Worm (Caenorhabditis elegans) whole organism, young adult: ENCODE measurements around the gene F47D12.6.

Experiments used
- B0019.2 ChIP-seq: fragments of 200-800 bp; sonication (Bioruptor generic); conservative IDR thresholded peaks from 2 replicates; pipeline ENCODE4 v1.3.6; 2022; ENCODE audit warnings: missing genetic modification reagents, missing genetic modification characterization, missing compliant biosample characterization
- B0035.1 ChIP-seq: sonication (generic microtip); optimal IDR thresholded peaks from 2 replicates; lab custom pipeline; 2016; ENCODE audit warnings: missing genetic modification characterization, mild to moderate bottlenecking, missing compliant biosample characterization, missing genotype, missing genetic modification reagents
- B0336.3 ChIP-seq: fragments of 200-800 bp; sonication (Bioruptor generic); IDR thresholded peaks from 2 replicates; pipeline ENCODE4 v1.3.6; 2022; ENCODE audit warnings: missing genetic modification characterization, missing compliant biosample characterization
- C06A6.2 ChIP-seq: fragments of 200-800 bp; sonication (Bioruptor generic); conservative IDR thresholded peaks from 2 replicates; pipeline ENCODE4 v1.3.6; 2022; ENCODE audit warnings: missing genetic modification characterization, missing compliant biosample characterization
- D2030.7 ChIP-seq: fragments of 200-800 bp; sonication (Bioruptor generic); IDR thresholded peaks from 2 replicates; pipeline ENCODE4 v1.3.6; 2022; ENCODE audit warnings: missing genetic modification reagents, missing genetic modification characterization, missing compliant biosample characterization
- F33H1.4 ChIP-seq: fragments of 200-800 bp; sonication (Bioruptor generic); IDR thresholded peaks from 2 replicates; pipeline ENCODE4 v1.3.6; 2022; ENCODE audit warnings: missing genetic modification reagents, missing genetic modification characterization, missing compliant biosample characterization
- F57A8.1 ChIP-seq: fragments of 200-800 bp; sonication (Bioruptor generic); optimal IDR thresholded peaks from 2 replicates; lab custom pipeline; 2018; ENCODE audit warnings: mild to moderate bottlenecking, missing genetic modification characterization, moderate library complexity, missing compliant biosample characterization
- ama-1 ChIP-seq, 3 experiments: fragments of 150-350 bp in 1 of 3; sonication (generic microtip) in 2 of 3; optimal IDR thresholded peaks; 2 replicates each; lab custom pipeline; 2014 to 2018; ENCODE audit warnings: missing biosample characterization in 2 of 3, missing genetic modification characterization in 2 of 3, missing genetic modification reagents in 2 of 3
- atf-7 ChIP-seq: sonication (generic microtip); optimal IDR thresholded peaks from 2 replicates; lab custom pipeline; 2017; ENCODE audit warnings: mild to moderate bottlenecking, missing genetic modification characterization, missing compliant biosample characterization
- athp-1 ChIP-seq: sonication (generic microtip); optimal IDR thresholded peaks from 2 replicates; lab custom pipeline; 2017; ENCODE audit warnings: mild to moderate bottlenecking, missing genetic modification characterization, missing compliant biosample characterization
- attf-6 ChIP-seq: fragments of 200-800 bp; sonication (Bioruptor generic); IDR thresholded peaks from 2 replicates; pipeline ENCODE4 v1.3.6; 2022; ENCODE audit warnings: missing genetic modification reagents, missing genetic modification characterization, missing compliant biosample characterization
- cebp-2 ChIP-seq: fragments of 200-800 bp; sonication (Bioruptor generic); IDR thresholded peaks from 2 replicates; pipeline ENCODE4 v1.3.6; 2022; ENCODE audit warnings: missing genetic modification characterization, missing compliant biosample characterization
- ceh-27 ChIP-seq: fragments of 200-800 bp; sonication (Bioruptor generic); optimal IDR thresholded peaks from 2 replicates; lab custom pipeline; 2018; ENCODE audit warnings: mild to moderate bottlenecking, missing genetic modification characterization, moderate library complexity, missing compliant biosample characterization
- dox-1 ChIP-seq: fragments of 200-800 bp; sonication (Bioruptor generic); IDR thresholded peaks from 2 replicates; pipeline ENCODE4 v1.3.6; 2022; ENCODE audit warnings: missing genetic modification reagents, missing genetic modification characterization, missing compliant biosample characterization
- efl-1 ChIP-seq: fragments of 150-350 bp; optimal IDR thresholded peaks from 2 replicates; lab custom pipeline; 2014; ENCODE audit warnings: missing biosample characterization, missing genetic modification reagents, missing genetic modification characterization
- ekl-4 ChIP-seq: fragments of 200-800 bp; sonication (Bioruptor generic); IDR thresholded peaks from 2 replicates; pipeline ENCODE4 v1.3.6; 2022; ENCODE audit warnings: missing genetic modification reagents, missing genetic modification characterization, missing compliant biosample characterization
- hlh-26 ChIP-seq: fragments of 200-800 bp; sonication (Bioruptor generic); conservative IDR thresholded peaks from 2 replicates; pipeline ENCODE4 v1.3.6; 2022; ENCODE audit warnings: missing genetic modification reagents, missing genetic modification characterization, missing compliant biosample characterization
- hmg-1.2 ChIP-seq: fragments of 200-800 bp; sonication (Bioruptor generic); IDR thresholded peaks from 2 replicates; pipeline ENCODE4 v1.3.6; 2022; ENCODE audit warnings: missing genetic modification reagents, missing genetic modification characterization, missing compliant biosample characterization
- hrde-1 ChIP-seq: sonication (generic microtip); optimal IDR thresholded peaks from 2 replicates; lab custom pipeline; 2016; ENCODE audit warnings: missing genetic modification characterization, mild to moderate bottlenecking, missing compliant biosample characterization, moderate library complexity, missing genotype, missing genetic modification reagents, borderline replicate concordance
- let-607 ChIP-seq, 2 experiments: fragments of 200-800 bp in 1 of 2; sonication (Bioruptor generic) in 1 of 2; sonication (generic microtip) in 1 of 2; optimal IDR thresholded peaks; 2 replicates each; lab custom pipeline; 2016 to 2018; ENCODE audit warnings: mild to moderate bottlenecking in 2 of 2, missing compliant biosample characterization in 2 of 2, missing genetic modification characterization in 2 of 2, moderate library complexity in 2 of 2, missing genotype in 1 of 2
- lin-35 ChIP-seq, 3 experiments: fragments of 150-350 bp in 2 of 3; sonication (generic microtip) in 1 of 3; optimal IDR thresholded peaks; 2 replicates each; lab custom pipeline; 2014 to 2018; ENCODE audit warnings: missing biosample characterization in 3 of 3, missing genetic modification characterization in 3 of 3, missing genetic modification reagents in 3 of 3
- lin-54 ChIP-seq: fragments of 200-800 bp; sonication (Bioruptor generic); optimal IDR thresholded peaks from 2 replicates; lab custom pipeline; 2018; ENCODE audit warnings: mild to moderate bottlenecking, missing genetic modification characterization, missing compliant biosample characterization
- lir-1 ChIP-seq: fragments of 200-800 bp; sonication (Bioruptor generic); conservative IDR thresholded peaks from 2 replicates; pipeline ENCODE4 v1.3.6; 2022; ENCODE audit warnings: missing genetic modification reagents, missing genetic modification characterization, missing compliant biosample characterization
- madf-6 ChIP-seq: fragments of 200-800 bp; sonication (Bioruptor generic); IDR thresholded peaks from 2 replicates; pipeline ENCODE4 v1.3.6; 2022; ENCODE audit warnings: missing genetic modification reagents, missing genetic modification characterization, missing compliant biosample characterization
- mcd-1 ChIP-seq: fragments of 200-800 bp; sonication (Bioruptor generic); IDR thresholded peaks from 2 replicates; pipeline ENCODE4 v1.3.6; 2022; ENCODE audit warnings: missing genetic modification reagents, missing genetic modification characterization, missing compliant biosample characterization
- mel-28 ChIP-seq: sonication (generic microtip); optimal IDR thresholded peaks from 2 replicates; lab custom pipeline; 2016; ENCODE audit warnings: borderline replicate concordance, mild to moderate bottlenecking, missing genetic modification characterization, missing compliant biosample characterization
- mes-4 ChIP-seq: sonication (generic microtip); optimal IDR thresholded peaks from 2 replicates; lab custom pipeline; 2016; ENCODE audit warnings: missing genotype, missing genetic modification characterization, missing compliant biosample characterization
- nhr-80 ChIP-seq: sonication (generic microtip); optimal IDR thresholded peaks from 2 replicates; lab custom pipeline; 2016; ENCODE audit warnings: missing genetic modification characterization, missing compliant biosample characterization
- rec-8 ChIP-seq, 2 experiments: sonication (generic microtip); optimal IDR thresholded peaks; 2 replicates each; lab custom pipeline; 2016; ENCODE audit warnings: mild to moderate bottlenecking in 2 of 2, missing genetic modification characterization in 2 of 2, missing genetic modification reagents in 2 of 2, missing genotype in 2 of 2, missing biosample characterization in 1 of 2, missing compliant biosample characterization in 1 of 2, moderate library complexity in 1 of 2
- snpc-3.4 ChIP-seq: sonication (generic microtip); optimal IDR thresholded peaks from 2 replicates; lab custom pipeline; 2017; ENCODE audit warnings: missing genetic modification characterization, mild to moderate bottlenecking, missing compliant biosample characterization, antibody characterized with exemption, moderate library complexity, missing genotype, missing genetic modification reagents
- snpc-4 ChIP-seq, 5 experiments: fragments of 150-350 bp in 1 of 5; sonication (generic microtip) in 4 of 5; optimal IDR thresholded peaks; 2 replicates each; lab custom pipeline; 2014 to 2018; ENCODE audit warnings: missing genetic modification characterization in 5 of 5, missing biosample characterization in 3 of 5, antibody characterized with exemption in 2 of 5, mild to moderate bottlenecking in 2 of 5, missing compliant biosample characterization in 2 of 5, missing genotype in 2 of 5, moderate library complexity in 2 of 5, missing genetic modification reagents in 1 of 5
- somi-1 ChIP-seq: fragments of 200-800 bp; sonication (Bioruptor generic); optimal IDR thresholded peaks from 2 replicates; lab custom pipeline; 2018; ENCODE audit warnings: mild to moderate bottlenecking, missing genetic modification characterization, missing compliant biosample characterization
- tbp1 ChIP-seq: fragments of 200-800 bp; sonication (Bioruptor generic); optimal IDR thresholded peaks from 2 replicates; lab custom pipeline; 2018; ENCODE audit warnings: mild to moderate bottlenecking, missing genetic modification characterization, missing compliant biosample characterization
- tbx-9 ChIP-seq: sonication (generic microtip); optimal IDR thresholded peaks from 2 replicates; lab custom pipeline; 2016; ENCODE audit warnings: borderline replicate concordance, missing genetic modification characterization, inconsistent platforms, missing compliant biosample characterization
- unc-130 ChIP-seq: sonication (generic microtip); optimal IDR thresholded peaks from 2 replicates; lab custom pipeline; 2016; ENCODE audit warnings: missing genetic modification reagents, missing genetic modification characterization, missing compliant biosample characterization
- unc-62 ChIP-seq: fragments of 150-350 bp; optimal IDR thresholded peaks from 2 replicates; lab custom pipeline; 2014; ENCODE audit warnings: missing biosample characterization, missing genetic modification reagents, missing genetic modification characterization
- xnd-1 ChIP-seq: sonication (generic microtip); optimal IDR thresholded peaks from 2 replicates; lab custom pipeline; 2016; ENCODE audit warnings: missing genotype, missing genetic modification reagents, missing genetic modification characterization, missing compliant biosample characterization
- zfh-2 ChIP-seq: fragments of 200-800 bp; sonication (Bioruptor generic); conservative IDR thresholded peaks from 2 replicates; pipeline ENCODE4 v1.3.6; 2022; ENCODE audit warnings: missing genetic modification reagents, missing genetic modification characterization, missing compliant biosample characterization
- ztf-18 ChIP-seq: sonication (generic microtip); optimal IDR thresholded peaks from 2 replicates; lab custom pipeline; 2016; ENCODE audit warnings: missing genotype, mild to moderate bottlenecking, missing genetic modification characterization, missing compliant biosample characterization
- ztf-22 ChIP-seq: fragments of 200-800 bp; sonication (Bioruptor generic); optimal IDR thresholded peaks from 2 replicates; lab custom pipeline; 2018; ENCODE audit warnings: mild to moderate bottlenecking, missing genetic modification characterization, moderate library complexity, missing compliant biosample characterization
- ztf-3 ChIP-seq: fragments of 200-800 bp; sonication (Bioruptor generic); optimal IDR thresholded peaks from 2 replicates; lab custom pipeline; 2018; ENCODE audit warnings: mild to moderate bottlenecking, missing genetic modification characterization, missing compliant biosample characterization

Gene F47D12.6

ce11 chrIII:6280070-6280596 is 7.0 kb downstream of the F47D12.6 start, which contains the start of gene hmg-1.2 (continued):
- TF ChIP-seq ztf-3 (GFP tag; lab: Kevin White, UChicago) = no peak
- peak; percentile 38; the same call in 1 of the 2 replicates for TF ChIP-seq madf-6 (GFP tag; lab: Robert Waterston, UW)
- TF ChIP-seq unc-62 (GFP tag; lab: Kevin White, UChicago) = peak; percentile 83
- no peak for TF ChIP-seq unc-130 (GFP tag; lab: Kevin White, UChicago)

ce11 chrIII:6279453-6279852 is 7.6 kb downstream of the F47D12.6 start:
- no peak for TF ChIP-seq lin-35 (GFP tag; optimal IDR thresholded peaks at IDR 0.05; lab: Kevin White, UChicago)
- peak; percentile 3 for TF ChIP-seq atf-7 (tag; lab: Kevin White, UChicago)
- TF ChIP-seq hrde-1 = no peak
- peak; percentile 20; the same call in 1 of the 2 replicates for TF ChIP-seq hmg-1.2

ce11 chrIII:6278301-6278827 is 8.7 kb downstream of the F47D12.6 start, which contains the start of gene C18F10.7:
Gene C18F10.7 (minus strand): TSS chrIII:6278351.
- TF ChIP-seq mel-28 (tag; lab: Kevin White, UChicago) (no peak), B0035.1 (tag; lab: Kevin White, UChicago) (no peak), lir-1 (GFP tag; lab: Robert Waterston, UW) (no peak), mcd-1 (peak; percentile 66; the same call in 1 of the 2 replicates), B0019.2 (GFP tag; lab: Robert Waterston, UW) (no peak), snpc-3.4 (tag; lab: Kevin White, UChicago) (peak; percentile 70), hmg-1.2 (peak; percentile 98), dox-1 (GFP tag; lab: Robert Waterston, UW) (peak; percentile 82), B0336.3 (GFP tag; lab: Robert Waterston, UW) (peak; percentile 58), zfh-2 (peak; percentile 68), ekl-4 (GFP tag; lab: Robert Waterston, UW) (0 out of 2 replicates have a peak, but pooled peaks have one; percentile 48), hlh-26 (GFP tag; lab: Robert Waterston, UW) (no peak), F33H1.4 (peak; percentile 47), cebp-2 (GFP tag; lab: Robert Waterston, UW) (no peak), F57A8.1 (GFP tag; lab: Kevin White, UChicago) (no peak), somi-1 (no peak), ama-1 (optimal IDR thresholded peaks at IDR 0.05; lab: Kevin White, UChicago) (no peak), ama-1 (GFP tag; optimal IDR thresholded peaks at IDR 0.05; lab: Kevin White, UChicago) (no peak), athp-1 (tag; lab: Kevin White, UChicago) (peak; percentile 36), ceh-27 (GFP tag; lab: Kevin White, UChicago) (no peak), tbp1 (GFP tag; lab: Kevin White, UChicago) (peak; percentile 38), mes-4 (tag; lab: Kevin White, UChicago) (no peak), rec-8 (tag; optimal IDR thresholded peaks at IDR 0.05; lab: Kevin White, UChicago) (no peak), nhr-80 (tag; lab: Kevin White, UChicago) (peak; percentile 8), D2030.7 (GFP tag; lab: Robert Waterston, UW) (peak; percentile 58), attf-6 (GFP tag; lab: Robert Waterston, UW) (no peak), efl-1 (GFP tag; lab: Kevin White, UChicago) (peak; percentile 35), xnd-1 (tag; lab: Kevin White, UChicago) (peak; percentile 61), snpc-4 (GFP tag; optimal IDR thresholded peaks at IDR 0.05; lab: Kevin White, UChicago) (no peak), snpc-4 (tag; optimal IDR thresholded peaks at IDR 0.05; lab: Kevin White, UChicago) (peak in 2 of 4 experiments; percentile 9 to 39), ztf-22 (no peak), C06A6.2 (GFP tag; lab: Robert Waterston, UW) (0 out of 2 replicates have a peak, but pooled peaks have one; percentile 16), lin-35 (GFP tag; optimal IDR thresholded peaks at IDR 0.05; lab: Kevin White, UChicago) (peak in 1 of 3 experiments; percentile 50), tbx-9 (tag; lab: Kevin White, UChicago) (no peak), let-607 (tag; optimal IDR thresholded peaks at IDR 0.05; lab: Kevin White, UChicago) (no peak), lin-54 (GFP tag; lab: Kevin White, UChicago) (peak; percentile 60), madf-6 (GFP tag; lab: Robert Waterston, UW) (peak; percentile 82), ztf-18 (peak; percentile 33)
